Worm (Caenorhabditis elegans): ENCODE results near the gene pnp-1.

DNA sequence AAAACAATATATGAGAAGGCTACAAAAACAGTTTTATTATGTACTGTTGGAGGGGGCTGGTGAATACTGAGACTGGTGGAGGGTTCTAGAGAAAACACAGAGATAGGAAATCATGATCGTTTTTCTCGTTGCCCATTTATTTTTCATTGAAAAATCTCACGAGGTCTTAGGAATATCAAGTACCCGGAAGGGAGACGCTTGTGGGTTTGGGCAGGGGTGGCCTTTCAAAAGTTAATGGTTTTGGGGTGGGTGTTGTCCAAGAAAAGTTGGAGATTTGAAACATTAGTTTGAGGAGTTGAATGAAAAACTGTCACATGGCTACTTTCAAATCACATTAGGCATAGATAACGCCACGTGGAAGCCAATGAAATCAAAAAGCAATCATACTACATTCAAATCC lies 3.4 kb downstream of the pnp-1 start:
- no peak for TF ChIP-seq ets-4 (GFP tag; optimal IDR thresholded peaks at IDR 0.05)
- no peak for TF ChIP-seq ama-1 (optimal IDR thresholded peaks at IDR 0.05)
- no peak for TF ChIP-seq ama-1 (GFP tag; optimal IDR thresholded peaks at IDR 0.05)
- TF ChIP-seq snpc-4 (GFP tag; optimal IDR thresholded peaks at IDR 0.05), result no peak
- TF ChIP-seq snpc-4 (tag; optimal IDR thresholded peaks at IDR 0.05), result no peak
- no peak for TF ChIP-seq ztf-22 (GFP tag; optimal IDR thresholded peaks at IDR 0.05)
- no peak for TF ChIP-seq pha-4 (tag; optimal IDR thresholded peaks at IDR 0.05)
- TF ChIP-seq mes-4 (tag; optimal IDR thresholded peaks at IDR 0.05), result no peak
- TF ChIP-seq F10E7.11 (tag; optimal IDR thresholded peaks at IDR 0.05), result no peak
- no peak for TF ChIP-seq hrde-1 (tag; optimal IDR thresholded peaks at IDR 0.05; ENCODE audit: borderline replicate concordance)
- TF ChIP-seq lsl-1 (GFP tag; optimal IDR thresholded peaks at IDR 0.05), result no peak
- TF ChIP-seq Y67H2A.10 (GFP tag; conservative IDR thresholded peaks at IDR 0.05), result no peak
- no peak for TF ChIP-seq ztf-28 (GFP tag; IDR thresholded peaks at IDR 0.05)
- no peak for TF ChIP-seq ZK185.1 (tag; optimal IDR thresholded peaks at IDR 0.05; ENCODE audit: poor library complexity, severe bottlenecking)
- no peak for TF ChIP-seq madf-6 (GFP tag; IDR thresholded peaks at IDR 0.05)

All from whole organism, young adult.